Fruit fly (Drosophila melanogaster) whole organism, embryonic: Measurements from ENCODE around the gene CG32639.

Experiments
- Abd-B ChIP-seq: fragments of 200-800 bp; sonication (Bioruptor generic); optimal IDR thresholded peaks from 2 replicates; lab custom pipeline; 2018; ENCODE audit warnings: missing biosample characterization, mild to moderate bottlenecking, missing genetic modification characterization, moderate library complexity
- Atf3 ChIP-seq: fragments of 200-800 bp; sonication (Bioruptor generic); optimal IDR thresholded peaks from 3 replicates; lab custom pipeline; 2016; ENCODE audit warnings: missing biosample characterization, missing genetic modification characterization
- Blimp-1 ChIP-seq: fragments of 200-800 bp; sonication (Bioruptor generic); optimal IDR thresholded peaks from 3 replicates; lab custom pipeline; 2018; ENCODE audit warnings: missing biosample characterization, missing genetic modification characterization, mild to moderate bottlenecking, moderate library complexity, missing genetic modification reagents
- CG10979 ChIP-seq: fragments of 200-800 bp; sonication (Bioruptor generic); optimal IDR thresholded peaks from 2 replicates; lab custom pipeline; 2018; ENCODE audit warnings: missing biosample characterization, mild to moderate bottlenecking, missing genetic modification characterization, moderate library complexity
- CG11093 ChIP-seq: fragments of 200-800 bp; sonication (Bioruptor generic); IDR thresholded peaks from 3 replicates; pipeline ENCODE4 v1.3.6; 2022; ENCODE audit warnings: missing biosample characterization, missing genetic modification characterization
- CG12391 ChIP-seq: fragments of 200-800 bp; sonication (Bioruptor generic); optimal IDR thresholded peaks from 3 replicates; lab custom pipeline; 2018; ENCODE audit warnings: missing biosample characterization, mild to moderate bottlenecking, missing genetic modification characterization, moderate library complexity
- CG12769 ChIP-seq: fragments of 200-800 bp; sonication (Bioruptor generic); optimal IDR thresholded peaks from 2 replicates; lab custom pipeline; 2019; ENCODE audit warnings: missing biosample characterization, mild to moderate bottlenecking, missing genetic modification characterization, moderate library complexity
- CG14441 ChIP-seq: fragments of 200-800 bp; sonication (Bioruptor generic); IDR thresholded peaks from 2 replicates; pipeline ENCODE4 v1.3.6; 2022; ENCODE audit warnings: missing biosample characterization, missing genetic modification characterization
- CG14710 ChIP-seq: fragments of 200-800 bp; sonication (Bioruptor generic); optimal IDR thresholded peaks from 3 replicates; lab custom pipeline; 2019; ENCODE audit warnings: missing biosample characterization, mild to moderate bottlenecking, missing genetic modification characterization, moderate library complexity
- CG1529 ChIP-seq: fragments of 200-800 bp; sonication (Bioruptor generic); optimal IDR thresholded peaks from 3 replicates; lab custom pipeline; 2018; ENCODE audit warnings: missing biosample characterization, missing genetic modification characterization
- CG17186 ChIP-seq: fragments of 200-800 bp; sonication (Bioruptor generic); optimal IDR thresholded peaks from 3 replicates; lab custom pipeline; 2017; ENCODE audit warnings: missing biosample characterization, missing genetic modification reagents, missing genetic modification characterization
- CG17361 ChIP-seq: fragments of 200-800 bp; sonication (Bioruptor generic); IDR thresholded peaks from 3 replicates; pipeline ENCODE4 v1.3.6; 2022; ENCODE audit warnings: missing biosample characterization, missing genetic modification characterization
- CG18262 ChIP-seq: fragments of 200-800 bp; optimal IDR thresholded peaks from 3 replicates; lab custom pipeline; 2019; ENCODE audit warnings: missing biosample characterization, mild to moderate bottlenecking, missing genetic modification characterization, moderate library complexity
- CG2712 ChIP-seq: fragments of 200-800 bp; optimal IDR thresholded peaks from 3 replicates; lab custom pipeline; 2019; ENCODE audit warnings: missing biosample characterization, mild to moderate bottlenecking, missing genetic modification characterization, moderate library complexity
- CG30403 ChIP-seq: fragments of 200-800 bp; sonication (Bioruptor generic); optimal IDR thresholded peaks from 3 replicates; lab custom pipeline; 2016; ENCODE audit warnings: missing biosample characterization, missing genetic modification characterization
- CG3407 ChIP-seq: fragments of 200-800 bp; sonication (Bioruptor generic); optimal IDR thresholded peaks from 2 replicates; lab custom pipeline; 2018; ENCODE audit warnings: missing biosample characterization, mild to moderate bottlenecking, missing genetic modification characterization
- CG4282 ChIP-seq: fragments of 200-800 bp; sonication (Bioruptor generic); optimal IDR thresholded peaks from 2 replicates; lab custom pipeline; 2016; ENCODE audit warnings: missing biosample characterization, missing genetic modification characterization
- CG4854 ChIP-seq: fragments of 200-800 bp; sonication (Bioruptor generic); optimal IDR thresholded peaks from 2 replicates; lab custom pipeline; 2016; ENCODE audit warnings: missing biosample characterization, missing genetic modification characterization, inconsistent platforms
- CG6854 ChIP-seq: fragments of 200-800 bp; sonication (Bioruptor generic); optimal IDR thresholded peaks from 3 replicates; lab custom pipeline; 2017; ENCODE audit warnings: missing biosample characterization, mild to moderate bottlenecking, missing genetic modification characterization
- CG7556 ChIP-seq: fragments of 200-800 bp; sonication (Bioruptor generic); optimal IDR thresholded peaks from 2 replicates; lab custom pipeline; 2017; ENCODE audit warnings: missing biosample characterization, mild to moderate bottlenecking, missing genetic modification characterization
- CG8388 ChIP-seq: fragments of 200-800 bp; sonication (Bioruptor generic); optimal IDR thresholded peaks from 2 replicates; lab custom pipeline; 2019; ENCODE audit warnings: missing biosample characterization, mild to moderate bottlenecking, missing genetic modification characterization, moderate library complexity
- CG9215 ChIP-seq: fragments of 200-800 bp; sonication (Bioruptor generic); IDR thresholded peaks from 2 replicates; pipeline ENCODE4 v1.3.6; 2022; ENCODE audit warnings: missing biosample characterization, missing genetic modification characterization
- CG9437 ChIP-seq: fragments of 200-800 bp; sonication (Bioruptor generic); optimal IDR thresholded peaks from 2 replicates; lab custom pipeline; 2018; ENCODE audit warnings: missing biosample characterization, mild to moderate bottlenecking, missing genetic modification characterization
- Drgx ChIP-seq: fragments of 200-800 bp; sonication (Bioruptor generic); IDR thresholded peaks from 2 replicates; pipeline ENCODE4 v1.3.6; 2022; ENCODE audit warnings: missing biosample characterization, missing genetic modification characterization
- Hmx ChIP-seq: fragments of 200-800 bp; sonication (Bioruptor generic); optimal IDR thresholded peaks from 2 replicates; lab custom pipeline; 2016; ENCODE audit warnings: missing biosample characterization, missing genetic modification characterization
- Lhr ChIP-seq: fragments of 200-800 bp; sonication (Bioruptor generic); optimal IDR thresholded peaks from 3 replicates; lab custom pipeline; 2017; ENCODE audit warnings: mild to moderate bottlenecking, missing biosample characterization, missing genetic modification reagents, missing genetic modification characterization
- Nf-YA ChIP-seq: fragments of 200-800 bp; sonication (Bioruptor generic); IDR thresholded peaks from 2 replicates; pipeline ENCODE4 v1.3.6; 2022; ENCODE audit warnings: missing biosample characterization, missing genetic modification characterization
- Ptx1 ChIP-seq: fragments of 200-800 bp; sonication (Bioruptor generic); IDR thresholded peaks from 2 replicates; pipeline ENCODE4 v1.3.6; 2022; ENCODE audit warnings: missing biosample characterization, missing genetic modification characterization
- YL-1 ChIP-seq: fragments of 200-800 bp; sonication (Bioruptor generic); optimal IDR thresholded peaks from 3 replicates; lab custom pipeline; 2017; ENCODE audit warnings: missing biosample characterization, mild to moderate bottlenecking, missing genetic modification characterization
- ac ChIP-seq: fragments of 200-800 bp; sonication (Bioruptor generic); optimal IDR thresholded peaks from 3 replicates; lab custom pipeline; 2017; ENCODE audit warnings: missing biosample characterization, mild to moderate bottlenecking, missing genetic modification characterization
- az2 ChIP-seq: fragments of 200-800 bp; sonication (Bioruptor generic); optimal IDR thresholded peaks from 3 replicates; lab custom pipeline; 2016; ENCODE audit warnings: missing biosample characterization, missing genetic modification characterization
- cas ChIP-seq: fragments of 200-800 bp; sonication (Bioruptor generic); IDR thresholded peaks from 2 replicates; pipeline ENCODE4 v1.3.6; 2022; ENCODE audit warnings: missing biosample characterization, missing genetic modification characterization
- gcm ChIP-seq: fragments of 200-800 bp; sonication (Bioruptor generic); optimal IDR thresholded peaks from 2 replicates; lab custom pipeline; 2019; ENCODE audit warnings: missing biosample characterization, mild to moderate bottlenecking, missing genetic modification characterization, moderate library complexity
- gcm2 ChIP-seq: fragments of 200-800 bp; sonication (Bioruptor generic); optimal IDR thresholded peaks from 2 replicates; lab custom pipeline; 2016; ENCODE audit warnings: missing biosample characterization, missing genetic modification characterization
- gem ChIP-seq: fragments of 200-800 bp; sonication (Bioruptor generic); optimal IDR thresholded peaks from 2 replicates; lab custom pipeline; 2019; ENCODE audit warnings: missing biosample characterization, mild to moderate bottlenecking, missing genetic modification characterization, moderate library complexity
- gt ChIP-seq: fragments of 200-800 bp; sonication (Bioruptor generic); IDR thresholded peaks from 2 replicates; pipeline ENCODE4 v1.3.6; 2022; ENCODE audit warnings: missing biosample characterization, missing genetic modification characterization
- lola ChIP-seq, 3 experiments: fragments of >200 bp in 2 of 3; fragments of 200-800 bp in 1 of 3; sonication (Bioruptor generic) in 1 of 3; optimal IDR thresholded peaks; 2 replicates each; lab custom pipeline; 2017 to 2019; ENCODE audit warnings: missing biosample characterization in 3 of 3, missing genetic modification characterization in 3 of 3, mild to moderate bottlenecking in 1 of 3, moderate library complexity in 1 of 3
- nau ChIP-seq: fragments of 200-800 bp; sonication (Bioruptor generic); optimal IDR thresholded peaks from 3 replicates; lab custom pipeline; 2017; ENCODE audit warnings: missing biosample characterization, mild to moderate bottlenecking, missing genetic modification characterization, missing genetic modification reagents
- rib ChIP-seq: fragments of 200-800 bp; sonication (Bioruptor generic); IDR thresholded peaks from 2 replicates; pipeline ENCODE4 v1.3.6; 2022; ENCODE audit warnings: missing biosample characterization, missing genetic modification characterization
- sens-2 ChIP-seq: fragments of 200-800 bp; sonication (Bioruptor generic); IDR thresholded peaks from 2 replicates; pipeline ENCODE4 v1.3.6; 2022; ENCODE audit warnings: missing biosample characterization, missing genetic modification characterization
- sisA ChIP-seq: fragments of 200-800 bp; sonication (Bioruptor generic); IDR thresholded peaks from 2 replicates; pipeline ENCODE4 v1.3.6; 2022; ENCODE audit warnings: missing biosample characterization, missing genetic modification characterization
- slp2 ChIP-seq: fragments of 200-800 bp; sonication (Bioruptor generic); optimal IDR thresholded peaks from 2 replicates; lab custom pipeline; 2016; ENCODE audit warnings: missing biosample characterization, missing genetic modification characterization
- sr ChIP-seq: fragments of 200-800 bp; sonication (Bioruptor generic); IDR thresholded peaks from 3 replicates; pipeline ENCODE4 v1.3.6; 2022; ENCODE audit warnings: missing biosample characterization, missing genetic modification characterization
- ssp ChIP-seq: fragments of 200-800 bp; sonication (Bioruptor generic); IDR thresholded peaks from 2 replicates; pipeline ENCODE4 v1.3.6; 2022; ENCODE audit warnings: missing biosample characterization, missing genetic modification characterization
- tio ChIP-seq: fragments of 200-800 bp; sonication (Bioruptor generic); optimal IDR thresholded peaks from 2 replicates; lab custom pipeline; 2017; ENCODE audit warnings: missing biosample characterization, missing genetic modification characterization, inconsistent platforms
- tll ChIP-seq, 2 experiments: fragments of 200-800 bp in 1 of 2; fragments of >200 bp in 1 of 2; sonication (Bioruptor generic) in 1 of 2; optimal IDR thresholded peaks; 2 replicates each; lab custom pipeline; 2017 to 2019; ENCODE audit warnings: missing biosample characterization in 2 of 2, missing genetic modification characterization in 2 of 2, mild to moderate bottlenecking in 1 of 2, moderate library complexity in 1 of 2
- twi ChIP-seq: fragments of 200-800 bp; optimal IDR thresholded peaks from 2 replicates; lab custom pipeline; 2019; ENCODE audit warnings: missing biosample characterization, mild to moderate bottlenecking, missing genetic modification characterization, moderate library complexity
- vnd ChIP-seq: fragments of 200-800 bp; sonication (Bioruptor generic); IDR thresholded peaks from 3 replicates; pipeline ENCODE4 v1.3.6; 2022; ENCODE audit warnings: missing biosample characterization, missing genetic modification characterization; ENCODE audit not compliant: partially characterized antibody
- zen2 ChIP-seq: fragments of 200-800 bp; sonication (Bioruptor generic); IDR thresholded peaks from 3 replicates; pipeline ENCODE4 v1.3.6; 2022; ENCODE audit warnings: missing biosample characterization, missing genetic modification characterization; ENCODE audit not compliant: partially characterized antibody

CG32639 gene

DNA sequence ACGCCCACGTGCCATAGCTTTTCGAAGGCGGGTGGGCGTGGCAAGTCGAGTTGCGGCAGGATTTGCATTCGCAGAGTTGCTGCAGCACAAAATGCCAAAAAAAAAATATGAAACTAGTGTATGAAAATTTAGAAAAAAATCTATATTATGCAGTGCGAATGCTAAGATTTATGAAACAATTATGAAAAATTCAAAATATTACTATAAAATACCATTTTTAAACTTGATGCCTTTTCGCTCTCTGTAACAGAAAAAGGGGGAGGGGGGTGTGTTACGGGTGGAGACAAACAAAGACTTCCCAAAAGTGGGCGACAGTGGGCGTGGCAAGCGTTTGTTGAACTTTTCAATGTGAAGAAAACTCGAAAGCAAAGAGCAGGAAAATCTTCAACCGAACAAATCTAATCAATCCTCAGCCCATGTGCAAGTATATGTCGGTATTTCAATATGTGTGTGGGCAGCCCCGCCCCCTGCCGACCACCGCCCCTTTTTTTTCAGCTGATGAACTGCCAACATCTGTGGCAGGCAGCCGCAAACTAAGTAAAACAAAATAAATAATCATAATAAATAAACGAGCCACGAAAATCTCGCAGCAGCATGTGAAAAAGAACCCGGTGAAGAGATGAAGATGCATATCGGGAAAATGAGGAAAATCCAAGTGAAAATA lies 13.5 kb upstream of the CG32639 start:
- TF ChIP-seq tio (peak; percentile 10), tll (GFP tag; optimal IDR thresholded peaks at IDR 0.05; lab: Kevin White, UChicago) (no peak), CG7556 (GFP tag; lab: Kevin White, UChicago) (peak; percentile 16), ssp (0 out of 2 replicates have a peak, but pooled peaks have one; percentile 17), cas (no peak), ac (GFP tag; lab: Kevin White, UChicago) (no peak), sr (peak; percentile 74), sisA (GFP tag; lab: Robert Waterston, UW) (peak; percentile 17; the same call in 1 of the 2 replicates), CG8388 (GFP tag; lab: Kevin White, UChicago) (peak; percentile 22), CG4854 (GFP tag; lab: Kevin White, UChicago) (no peak), lola (GFP tag; optimal IDR thresholded peaks at IDR 0.05; lab: Kevin White, UChicago) (peak in 1 of 3 experiments; percentile 22), slp2 (no peak), Hmx (GFP tag; lab: Kevin White, UChicago) (no peak), CG14441 (GFP tag; lab: Robert Waterston, UW) (no peak), az2 (GFP tag; lab: Kevin White, UChicago) (peak; percentile 26), YL-1 (GFP tag; lab: Kevin White, UChicago) (no peak), Drgx (GFP tag; lab: Robert Waterston, UW) (no peak), gt (no peak), Atf3 (GFP tag; lab: Kevin White, UChicago) (no peak), gcm2 (GFP tag; lab: Kevin White, UChicago) (no peak), CG2712 (tag; lab: Kevin White, UChicago) (peak; percentile 21), gem (tag; lab: Kevin White, UChicago) (peak; percentile 42), zen2 (GFP tag; lab: Robert Waterston, UW) (no peak), CG3407 (peak; percentile 12), sens-2 (GFP tag; lab: Robert Waterston, UW) (no peak), CG11093 (GFP tag; lab: Robert Waterston, UW) (no peak), CG18262 (tag; lab: Kevin White, UChicago) (peak; percentile 27), CG12769 (tag; lab: Kevin White, UChicago) (no peak), CG4282 (GFP tag; lab: Kevin White, UChicago) (no peak), CG9215 (GFP tag; lab: Robert Waterston, UW) (no peak), Abd-B (no peak), rib (no peak), gcm (GFP tag; lab: Kevin White, UChicago) (no peak), CG17186 (GFP tag; lab: Kevin White, UChicago) (no peak), twi (tag; lab: Kevin White, UChicago) (peak; percentile 67), CG30403 (GFP tag; lab: Kevin White, UChicago) (peak; percentile 23), CG6854 (GFP tag; lab: Kevin White, UChicago) (no peak), CG17361 (GFP tag; lab: Robert Waterston, UW) (no peak), CG10979 (tag; lab: Kevin White, UChicago) (peak; percentile 39), Blimp-1 (GFP tag; lab: Kevin White, UChicago) (peak; percentile 31), CG1529 (no peak), CG12391 (peak; percentile 23), nau (peak; percentile 1), Nf-YA (GFP tag; lab: Robert Waterston, UW) (no peak), vnd (no peak), Lhr (GFP tag; lab: Kevin White, UChicago) (no peak), CG14710 (tag; lab: Kevin White, UChicago) (peak; percentile 4), Ptx1 (GFP tag; lab: Robert Waterston, UW) (peak; percentile 24; the same call in 1 of the 2 replicates), CG9437 (GFP tag; lab: Kevin White, UChicago) (peak; percentile 5)
